Worm (Caenorhabditis elegans): ENCODE measurements around the gene nep-12.
A peak's percentile ranks its signal among the peaks of the same experiment; 100 is the strongest.

Gene nep-12

DNA sequence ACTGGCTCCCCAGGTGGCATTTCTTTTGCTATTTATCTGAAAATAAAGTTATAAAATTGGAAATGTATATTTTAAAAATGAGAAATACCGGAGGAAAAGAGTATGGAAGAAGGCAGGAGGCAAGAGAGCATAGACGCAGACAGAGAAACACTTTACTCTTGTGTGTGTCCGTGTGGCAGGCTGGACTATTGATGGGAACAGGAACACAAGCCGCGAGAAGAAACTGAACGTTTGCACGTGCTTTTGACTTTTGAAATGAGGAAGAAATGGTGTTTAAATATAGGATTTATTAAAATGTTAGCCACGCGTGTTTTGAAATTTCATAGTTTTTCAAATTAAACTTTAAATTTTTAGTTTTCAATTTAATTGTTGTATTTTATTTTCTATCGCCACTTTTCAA is 58.2 kb downstream of the nep-12 start, which contains the start of gene F10G7.10:
F10G7.10 (minus strand) TSS at position 145 of the 400 bp plus-strand sequence.
- TF ChIP-seq hif-1 (tag; optimal IDR thresholded peaks at IDR 0.05): peak in 1 of 2 experiments; percentile 50
- peak in 1 of 2 experiments; percentile 59 for TF ChIP-seq unc-62 (GFP tag; optimal IDR thresholded peaks at IDR 0.05 in 1 of 2)
- no peak for TF ChIP-seq unc-62 (tag; optimal IDR thresholded peaks at IDR 0.05)
- no peak for TF ChIP-seq fkh-10 (GFP tag; optimal IDR thresholded peaks at IDR 0.05)
- peak; percentile 83 for TF ChIP-seq hlh-30 (tag; optimal IDR thresholded peaks at IDR 0.05; ENCODE audit: insufficient read depth)
- TF ChIP-seq dve-1 (tag; optimal IDR thresholded peaks at IDR 0.05; ENCODE audit: insufficient read depth): peak; percentile 36
- 0 out of 2 replicates have a peak, but pooled peaks have one; percentile 39 for TF ChIP-seq hmg-1.1 (GFP tag; IDR thresholded peaks at IDR 0.05)
- TF ChIP-seq ztf-7 (tag; optimal IDR thresholded peaks at IDR 0.05): no peak
- peak in 1 of 2 experiments; percentile 28 for TF ChIP-seq lsy-2 (tag; optimal IDR thresholded peaks at IDR 0.05)
- TF ChIP-seq hlh-11 (tag; optimal IDR thresholded peaks at IDR 0.05): peak; percentile 42
- peak; percentile 30 to 84 for TF ChIP-seq mdl-1 (tag; optimal IDR thresholded peaks at IDR 0.05)
- TF ChIP-seq daf-16 (GFP tag; optimal IDR thresholded peaks at IDR 0.05): no peak
- peak; percentile 29 for TF ChIP-seq daf-16 (tag; optimal IDR thresholded peaks at IDR 0.05)
- TF ChIP-seq mxl-3 (GFP tag; optimal IDR thresholded peaks at IDR 0.05): peak; percentile 69
- no peak for TF ChIP-seq snpc-4 (tag; optimal IDR thresholded peaks at IDR 0.05)
- no peak for TF ChIP-seq F26F4.8 (GFP tag; conservative IDR thresholded peaks at IDR 0.05)
- peak; percentile 0 for TF ChIP-seq mep-1 (tag; optimal IDR thresholded peaks at IDR 0.05)
- TF ChIP-seq mes-2 (tag; optimal IDR thresholded peaks at IDR 0.05; ENCODE audit: poor library complexity, severe bottlenecking): peak; percentile 31
- TF ChIP-seq nhr-6 (tag; optimal IDR thresholded peaks at IDR 0.05): peak; percentile 3
